Fruit fly (Drosophila melanogaster): ENCODE results near the gene ru.

ru gene

DNA sequence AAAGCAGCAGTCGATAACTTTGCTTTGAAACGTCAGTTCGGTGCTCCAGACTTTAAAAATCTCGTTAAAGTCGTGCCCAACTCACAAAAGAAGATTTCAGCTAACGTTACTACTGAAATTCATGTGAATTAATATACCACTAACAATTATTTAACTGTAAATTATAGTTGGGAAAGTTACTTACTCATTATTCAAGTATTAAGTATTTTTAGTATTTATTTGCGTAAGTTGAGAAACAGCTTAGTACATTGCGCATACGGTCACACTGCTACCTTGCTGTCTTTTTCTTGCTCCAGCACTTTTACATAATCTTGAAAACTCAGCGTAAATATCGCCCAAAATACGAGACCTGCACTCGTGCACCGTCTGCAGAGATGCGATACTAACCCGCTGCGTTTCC is 40.7 kb upstream of the ru start, which contains the start of gene ND-ACP (continued):
- TF ChIP-seq CG15514 (GFP tag; optimal IDR thresholded peaks at IDR 0.05) (peak; percentile 66), Sry-δ (GFP tag; optimal IDR thresholded peaks at IDR 0.05) (peak; percentile 42), CG17612 (GFP tag; IDR thresholded peaks at IDR 0.05) (no peak), CG30403 (GFP tag; optimal IDR thresholded peaks at IDR 0.05) (no peak)

DNA sequence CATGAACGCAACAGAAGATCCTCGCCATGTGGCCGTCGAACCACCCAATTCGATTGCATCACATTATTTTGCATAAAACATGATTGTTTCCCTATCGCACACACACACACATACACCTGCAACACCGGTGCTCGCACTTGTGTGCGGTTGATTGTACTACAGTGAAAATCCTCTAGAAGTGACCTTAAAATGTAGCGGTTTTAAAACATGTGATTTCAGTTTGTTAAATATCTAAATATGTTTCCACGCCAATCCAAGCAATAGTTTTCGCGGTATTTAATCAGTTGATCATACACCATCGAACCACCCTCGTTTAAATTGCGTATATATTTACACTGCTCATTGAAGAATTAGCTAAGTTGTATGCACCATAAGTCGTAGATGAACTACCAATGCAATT is 40.0 kb upstream of the ru start:
- TF ChIP-seq CoRest (tag; optimal IDR thresholded peaks at IDR 0.05) = no peak
- TF ChIP-seq CG11695 (GFP tag; IDR thresholded peaks at IDR 0.05) = 0 out of 3 replicates have a peak, but pooled peaks have one; percentile 17
- TF ChIP-seq row (GFP tag; IDR thresholded peaks at IDR 0.05) = peak; percentile 20; the same call in 1 of the 3 replicates
- peak; percentile 77 for TF ChIP-seq grau (tag; optimal IDR thresholded peaks at IDR 0.05)
- TF ChIP-seq cg (GFP tag; optimal IDR thresholded peaks at IDR 0.05) = peak; percentile 56
- no peak for TF ChIP-seq MESR4 (GFP tag; optimal IDR thresholded peaks at IDR 0.05)
- no peak for TF ChIP-seq wor (GFP tag; IDR thresholded peaks at IDR 0.05)
- peak; percentile 54 for TF ChIP-seq Med (GFP tag)
- TF ChIP-seq Hmr (GFP tag; optimal IDR thresholded peaks at IDR 0.05) = no peak
- TF ChIP-seq sens (GFP tag) = peak; percentile 31
- TF ChIP-seq Ets65A (GFP tag) = peak; percentile 2
- peak; percentile 14 for TF ChIP-seq CG12104 (GFP tag; optimal IDR thresholded peaks at IDR 0.05)

DNA sequence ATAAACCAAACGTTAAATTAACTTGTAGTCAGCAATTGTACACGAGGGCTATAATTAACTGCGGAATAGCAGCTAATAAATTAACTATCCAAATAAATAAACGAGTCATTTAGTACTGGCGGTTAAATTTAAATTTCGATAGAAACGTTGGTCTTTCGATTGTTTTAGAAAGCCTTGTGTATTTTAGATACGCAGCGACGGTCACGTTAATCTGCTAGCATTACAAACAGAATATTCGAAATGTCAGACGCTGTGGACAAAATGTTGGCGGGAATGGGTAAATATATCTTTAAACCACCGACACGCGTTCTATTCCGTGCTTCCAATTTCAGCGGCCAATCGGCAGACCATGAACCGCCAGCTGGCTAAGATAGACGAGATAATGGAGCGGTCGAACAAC is 38.9 kb upstream of the ru start, which contains the start of gene msd1:
msd1 (plus strand) TSS at position 203 of the 400 bp plus-strand sequence.
- TF ChIP-seq klu (GFP tag; IDR thresholded peaks at IDR 0.05) (no peak), Dp (GFP tag; optimal IDR thresholded peaks at IDR 0.05) (peak; percentile 97), Myb (GFP tag; optimal IDR thresholded peaks at IDR 0.05) (peak; percentile 61), CG15514 (GFP tag; optimal IDR thresholded peaks at IDR 0.05) (peak; percentile 33), ro (GFP tag; IDR thresholded peaks at IDR 0.05) (no peak), zen2 (GFP tag; IDR thresholded peaks at IDR 0.05; ENCODE audit: partially characterized antibody) (no peak), Meics (GFP tag; optimal IDR thresholded peaks at IDR 0.05) (no peak), CG9817 (tag; optimal IDR thresholded peaks at IDR 0.05) (no peak), CG4424 (GFP tag; optimal IDR thresholded peaks at IDR 0.05) (no peak), grau (tag; optimal IDR thresholded peaks at IDR 0.05) (no peak), toy (GFP tag; IDR thresholded peaks at IDR 0.05) (no peak), CG7357 (GFP tag; IDR thresholded peaks at IDR 0.05) (no peak), CG16815 (GFP tag; optimal IDR thresholded peaks at IDR 0.05) (no peak), CG12299 (tag; optimal IDR thresholded peaks at IDR 0.05) (no peak), CG34224 (GFP tag; IDR thresholded peaks at IDR 0.05; ENCODE audit: partially characterized antibody) (0 out of 3 replicates have a peak, but pooled peaks have one; percentile 19), Rfx (GFP tag; IDR thresholded peaks at IDR 0.05) (no peak), gfzf (GFP tag; optimal IDR thresholded peaks at IDR 0.05) (peak; percentile 76), CG10147 (GFP tag; optimal IDR thresholded peaks at IDR 0.05) (no peak), Dref (GFP tag; IDR thresholded peaks at IDR 0.05) (peak; percentile 78), CG6854 (GFP tag; optimal IDR thresholded peaks at IDR 0.05) (no peak), Dll (GFP tag; IDR thresholded peaks at IDR 0.05; ENCODE audit: partially characterized antibody) (peak; percentile 58; the same call in 2 of the 4 replicates), HLH54F (GFP tag; optimal IDR thresholded peaks at IDR 0.05) (no peak), CG15269 (tag; optimal IDR thresholded peaks at IDR 0.05) (no peak), pzg (GFP tag; optimal IDR thresholded peaks at IDR 0.05) (peak; percentile 76), oc (tag; optimal IDR thresholded peaks at IDR 0.05) (no peak), CG2889 (GFP tag; IDR thresholded peaks at IDR 0.05) (no peak), vvl (GFP tag; IDR thresholded peaks at IDR 0.05) (no peak), CG17912 (GFP tag; optimal IDR thresholded peaks at IDR 0.05) (peak; percentile 17), HmgZ (tag; optimal IDR thresholded peaks at IDR 0.05) (peak; percentile 4), TFAM (GFP tag; optimal IDR thresholded peaks at IDR 0.05) (no peak), disco-r (GFP tag; optimal IDR thresholded peaks at IDR 0.05) (no peak), E2f2 (GFP tag; IDR thresholded peaks at IDR 0.05) (peak; percentile 97), CG11504 (tag; optimal IDR thresholded peaks at IDR 0.05) (no peak), HLH4C (GFP tag; IDR thresholded peaks at IDR 0.05; ENCODE audit: partially characterized antibody) (no peak)

Data from whole organism, embryonic.